Worm (Caenorhabditis elegans) whole organism, L3 larva: Measurements from ENCODE around the gene nasp-1.

Source experiments
- elt-3 ChIP-seq, 3 experiments: fragments of 150-350 bp in 1 of 3; sonication (generic microtip) in 2 of 3; optimal IDR thresholded peaks; 2 replicates in 2 of 3; 4 replicates in 1 of 3; lab custom pipeline; 2014 to 2017; ENCODE audit warnings: missing biosample characterization in 3 of 3, missing genetic modification characterization in 3 of 3
- nhr-23 ChIP-seq: fragments of 150-350 bp; optimal IDR thresholded peaks from 2 replicates; lab custom pipeline; 2014; ENCODE audit warnings: missing biosample characterization, missing genetic modification reagents, missing genetic modification characterization
- nhr-28 ChIP-seq: fragments of 150-350 bp; optimal IDR thresholded peaks from 2 replicates; lab custom pipeline; 2014; ENCODE audit warnings: missing biosample characterization, missing genetic modification characterization
- zag-1 ChIP-seq: fragments of 150-350 bp; optimal IDR thresholded peaks from 2 replicates; lab custom pipeline; 2014; ENCODE audit warnings: missing biosample characterization, missing genetic modification characterization

- TF ChIP-seq zag-1 (tag; lab: Kevin White, UChicago) (no peak), nhr-28 (tag; lab: Kevin White, UChicago) (no peak), elt-3 (tag; optimal IDR thresholded peaks at IDR 0.05; lab: Kevin White, UChicago) (no peak), nhr-23 (peak; percentile 84)
Measured at ce11 chrII:11126312-11127000, 20.0 kb downstream of the nasp-1 start, which contains the start of the genes rps-9 and lsm-1.
